Worm (Caenorhabditis elegans): ENCODE measurements around the gene F42A6.1.
A peak's percentile ranks its signal among the peaks of the same experiment; 100 is the strongest.
"Not testable (repeated sequence)": the region's sequence is repeated elsewhere in the genome, so short reads cannot be mapped to it uniquely, and the experiment has no call there.

F42A6.1 gene

DNA sequence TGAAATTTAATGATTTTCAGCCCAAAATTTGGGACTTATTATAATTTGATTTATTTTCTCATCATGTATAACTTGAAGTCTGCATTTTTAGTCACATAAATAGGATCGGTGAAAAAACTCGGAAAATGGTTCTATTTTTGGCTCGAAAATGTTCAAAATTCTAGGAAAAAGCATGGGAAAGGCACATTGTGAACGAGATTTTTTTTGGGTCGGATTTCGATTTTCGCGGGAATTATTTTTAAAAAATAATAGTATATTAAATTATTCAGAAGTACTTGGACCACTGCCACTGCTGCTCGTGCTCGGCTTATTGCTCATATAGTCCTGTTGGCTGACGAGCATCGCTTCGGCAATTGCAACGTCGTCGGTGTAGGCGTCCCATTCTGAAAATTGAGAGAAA, 18.5 kb downstream of the F42A6.1 start:
- no peak for TF ChIP-seq tab-1 (GFP tag; IDR thresholded peaks at IDR 0.05)
- TF ChIP-seq med-1 (GFP tag; optimal IDR thresholded peaks at IDR 0.05; ENCODE audit: insufficient read depth), result no peak
- no peak for TF ChIP-seq ztf-23 (GFP tag; IDR thresholded peaks at IDR 0.05)
- TF ChIP-seq klf-2 (GFP tag; conservative IDR thresholded peaks at IDR 0.05), result no peak
- TF ChIP-seq flt-1 (GFP tag; IDR thresholded peaks at IDR 0.05), result no peak
- no peak for TF ChIP-seq ztf-29 (GFP tag; IDR thresholded peaks at IDR 0.05)
- no peak for TF ChIP-seq T22C8.4 (GFP tag; IDR thresholded peaks at IDR 0.05)
- TF ChIP-seq ref-1 (GFP tag; conservative IDR thresholded peaks at IDR 0.05), result no peak
- TF ChIP-seq cog-1 (tag; optimal IDR thresholded peaks at IDR 0.05), result no peak

DNA sequence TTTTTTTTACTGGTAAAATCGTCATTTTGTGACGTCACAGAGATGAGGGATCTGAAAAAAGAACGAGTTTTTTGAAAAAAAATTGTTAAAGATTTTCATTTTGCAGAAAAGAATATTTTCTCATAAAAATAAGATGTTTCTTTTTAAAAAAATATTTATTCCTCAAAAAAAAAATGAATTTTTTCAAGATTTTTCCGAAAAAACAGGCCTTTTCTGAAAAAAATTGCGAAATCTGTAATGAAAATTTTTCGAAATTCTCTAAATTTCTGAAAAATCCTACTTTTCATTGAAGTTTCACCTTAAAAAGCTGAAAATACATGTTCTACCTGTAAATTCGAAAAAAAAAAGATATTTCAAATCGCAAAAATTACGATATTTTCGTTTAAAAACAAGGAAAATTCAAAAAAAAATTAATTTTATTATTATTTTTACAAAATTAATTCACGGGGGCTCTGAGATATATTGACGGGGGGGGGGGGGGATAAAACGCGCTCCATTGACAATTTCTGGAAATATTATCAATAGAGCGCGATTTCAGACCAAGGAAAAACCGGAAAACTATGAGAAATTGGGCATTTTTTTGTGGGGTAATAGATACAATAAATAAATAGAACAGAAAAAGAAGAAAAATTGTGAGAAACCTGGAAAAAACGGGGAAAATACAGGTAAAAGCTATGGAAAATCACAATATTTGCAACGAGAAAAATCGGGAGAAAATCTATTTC, 23.4 kb downstream of the F42A6.1 start, which contains the start of gene otub-4:
TSS of gene otub-4 (minus strand) at position 51 of the 725 bp plus-strand sequence.
- no peak for TF ChIP-seq med-1 (GFP tag; optimal IDR thresholded peaks at IDR 0.05; ENCODE audit: insufficient read depth)
- no peak for TF ChIP-seq ztf-29 (GFP tag; IDR thresholded peaks at IDR 0.05)
- TF ChIP-seq T22C8.4 (GFP tag; IDR thresholded peaks at IDR 0.05), result no peak
- no peak for TF ChIP-seq flt-1 (GFP tag; IDR thresholded peaks at IDR 0.05)

DNA sequence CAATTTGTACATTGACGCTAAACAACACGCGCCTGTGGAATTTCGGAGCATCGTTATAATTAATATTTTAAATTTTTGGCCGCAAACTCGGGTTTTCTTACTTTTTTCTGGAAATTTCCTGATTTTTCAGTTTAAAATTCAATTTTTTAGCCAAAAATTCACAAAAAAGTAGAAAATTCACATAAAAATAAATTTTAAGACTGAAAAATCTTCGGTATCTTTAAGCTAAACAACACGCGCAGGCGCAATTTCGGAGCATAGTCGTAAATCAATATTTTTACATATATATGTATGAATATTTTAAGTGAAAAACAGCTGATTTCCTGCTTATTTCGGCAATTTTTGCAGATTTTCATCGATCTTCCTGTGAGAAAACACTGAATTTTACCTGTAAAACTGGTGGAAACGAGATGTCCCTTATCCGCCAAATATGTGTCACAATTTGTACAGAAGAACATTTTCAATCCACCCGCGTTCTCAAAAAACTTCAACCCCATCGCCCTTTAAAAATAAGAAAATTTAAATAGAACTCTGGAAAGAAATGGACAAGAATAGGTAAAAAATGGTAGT, 27.6 kb downstream of the F42A6.1 start, which contains the start of gene B0546.3:
TSS of gene B0546.3 (minus strand) at position 504 of the 570 bp plus-strand sequence.
- TF ChIP-seq tab-1 (GFP tag; IDR thresholded peaks at IDR 0.05) (no peak), T22C8.4 (GFP tag; IDR thresholded peaks at IDR 0.05) (no peak), ztf-29 (GFP tag; IDR thresholded peaks at IDR 0.05) (no peak), ref-1 (GFP tag; conservative IDR thresholded peaks at IDR 0.05) (no peak), cog-1 (tag; optimal IDR thresholded peaks at IDR 0.05) (no peak), klf-2 (GFP tag; conservative IDR thresholded peaks at IDR 0.05) (no peak), ztf-23 (GFP tag; IDR thresholded peaks at IDR 0.05) (no peak), med-1 (GFP tag; optimal IDR thresholded peaks at IDR 0.05; ENCODE audit: insufficient read depth) (no peak), flt-1 (GFP tag; IDR thresholded peaks at IDR 0.05) (no peak)

DNA sequence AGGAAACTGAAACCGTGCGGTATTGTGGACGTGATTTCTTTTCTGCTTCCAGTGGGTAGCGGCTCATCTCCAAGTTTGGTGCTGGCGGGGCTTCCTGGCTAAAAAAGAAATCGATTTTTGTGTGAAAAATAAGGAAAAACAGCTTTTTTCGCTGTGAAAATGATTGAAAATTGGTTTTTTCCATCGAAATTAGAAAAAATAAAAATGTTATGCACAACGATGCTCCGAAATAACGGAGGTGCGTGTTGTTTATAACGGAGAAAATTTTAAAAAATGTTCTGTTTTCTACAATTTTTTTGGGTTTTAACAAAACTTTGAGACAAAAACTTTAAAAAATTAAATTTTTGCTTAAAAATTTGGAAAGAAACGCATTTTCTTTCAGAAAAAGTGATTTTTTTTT, 28.3 kb downstream of the F42A6.1 start:
- TF ChIP-seq tab-1 (GFP tag; IDR thresholded peaks at IDR 0.05) (no peak), cog-1 (tag; optimal IDR thresholded peaks at IDR 0.05) (no peak), med-1 (GFP tag; optimal IDR thresholded peaks at IDR 0.05; ENCODE audit: insufficient read depth) (no peak), T22C8.4 (GFP tag; IDR thresholded peaks at IDR 0.05) (no peak), ztf-23 (GFP tag; IDR thresholded peaks at IDR 0.05) (no peak), ref-1 (GFP tag; conservative IDR thresholded peaks at IDR 0.05) (no peak), flt-1 (GFP tag; IDR thresholded peaks at IDR 0.05) (no peak), ztf-29 (GFP tag; IDR thresholded peaks at IDR 0.05) (no peak), klf-2 (GFP tag; conservative IDR thresholded peaks at IDR 0.05) (no peak)

DNA sequence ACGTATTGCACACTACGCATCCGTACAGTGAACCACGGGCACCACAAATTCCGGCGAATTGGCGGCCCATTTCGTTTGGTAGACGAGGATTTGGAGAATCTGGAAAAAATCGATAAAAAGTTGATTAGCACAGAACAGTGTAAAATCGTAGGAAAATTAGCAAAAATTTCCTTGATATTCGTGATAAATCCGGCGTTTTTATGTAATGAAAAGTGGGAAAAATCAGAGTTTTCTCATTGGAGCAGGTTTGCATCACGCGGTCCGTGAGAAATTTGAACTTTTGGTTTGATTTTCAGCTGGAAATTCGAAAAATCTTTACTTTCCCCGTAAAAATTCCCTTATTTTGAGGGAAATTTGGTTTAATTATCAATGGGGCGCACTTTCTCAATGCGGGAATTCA, 29.2 kb downstream of the F42A6.1 start, which contains the start of gene B0546.4:
TSS of gene B0546.4 (minus strand) at position 101 of the 400 bp plus-strand sequence.
- TF ChIP-seq ztf-29 (GFP tag; IDR thresholded peaks at IDR 0.05), result no peak
- no peak for TF ChIP-seq klf-2 (GFP tag; conservative IDR thresholded peaks at IDR 0.05)
- TF ChIP-seq flt-1 (GFP tag; IDR thresholded peaks at IDR 0.05), result no peak
- no peak for TF ChIP-seq cog-1 (tag; optimal IDR thresholded peaks at IDR 0.05)
- TF ChIP-seq T22C8.4 (GFP tag; IDR thresholded peaks at IDR 0.05), result no peak
- TF ChIP-seq tab-1 (GFP tag; IDR thresholded peaks at IDR 0.05), result no peak
- TF ChIP-seq ref-1 (GFP tag; conservative IDR thresholded peaks at IDR 0.05), result no peak
- no peak for TF ChIP-seq ztf-23 (GFP tag; IDR thresholded peaks at IDR 0.05)
- TF ChIP-seq med-1 (GFP tag; optimal IDR thresholded peaks at IDR 0.05; ENCODE audit: insufficient read depth), result no peak

DNA sequence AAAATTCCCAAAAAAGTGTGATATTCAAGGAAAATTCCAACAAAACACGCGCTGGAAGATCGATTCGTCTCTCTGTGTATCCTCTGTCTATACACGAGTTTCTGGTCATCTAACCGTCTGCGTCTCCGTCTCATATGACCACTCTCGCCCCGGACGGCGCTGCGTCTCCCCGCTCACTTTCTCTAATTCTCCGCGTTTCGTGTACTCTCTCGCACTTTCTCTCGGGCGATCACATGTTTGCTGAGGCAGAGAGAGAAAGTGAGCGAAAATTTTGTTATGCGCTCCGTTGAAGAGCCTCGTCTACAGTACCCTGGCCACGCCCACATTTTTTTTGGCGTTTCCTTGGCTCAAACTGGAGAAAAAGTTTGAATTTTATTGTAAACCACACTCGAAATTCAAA, 29.7 kb downstream of the F42A6.1 start:
- TF ChIP-seq cog-1 (tag; optimal IDR thresholded peaks at IDR 0.05) (peak; percentile 62), ztf-23 (GFP tag; IDR thresholded peaks at IDR 0.05) (no peak)

DNA sequence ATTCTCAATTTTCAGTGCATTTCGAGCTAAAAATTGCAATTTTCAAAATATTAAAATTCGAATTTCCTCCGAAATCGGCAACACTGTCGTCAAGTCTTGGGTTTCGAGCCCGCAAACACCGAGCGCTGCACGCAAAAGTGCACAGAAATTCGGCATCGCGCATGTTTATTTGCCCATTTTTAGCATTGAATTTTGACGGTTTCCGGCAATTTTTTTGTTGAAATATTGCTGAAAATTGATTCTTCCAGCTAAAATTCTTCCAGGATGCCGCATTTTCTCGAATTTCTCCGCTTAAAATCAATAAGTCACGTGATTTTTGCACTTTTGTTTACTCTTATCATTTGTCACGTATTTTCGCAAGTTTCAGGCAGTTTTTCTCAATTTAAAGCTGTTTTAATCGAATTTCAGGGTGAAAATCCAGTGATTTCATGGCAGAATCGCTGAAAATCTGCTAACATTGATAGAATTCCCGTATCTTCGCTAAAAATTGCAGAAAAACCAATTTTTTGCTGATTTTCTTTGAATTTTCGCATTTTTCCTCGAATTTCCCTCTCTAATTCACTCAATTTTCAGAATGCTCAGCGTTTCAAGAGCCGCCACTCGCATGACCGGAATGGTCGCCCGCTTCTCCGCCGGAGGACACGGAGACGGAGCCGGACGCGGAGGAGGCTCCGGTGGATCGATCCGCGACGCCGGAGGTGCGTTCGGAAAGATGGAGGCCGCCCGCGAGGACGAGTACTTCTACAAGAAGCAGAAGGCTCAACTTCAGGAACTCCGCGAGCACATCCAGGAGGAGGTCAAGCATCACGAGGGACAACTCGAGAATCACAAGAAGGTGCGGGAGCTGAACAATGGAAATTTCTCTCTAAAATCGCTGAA, 30.7 kb downstream of the F42A6.1 start, which contains the start of gene mai-2:
TSS of gene mai-2 (plus strand) at position 574 of the 879 bp plus-strand sequence.
- TF ChIP-seq med-1 (GFP tag; optimal IDR thresholded peaks at IDR 0.05; ENCODE audit: insufficient read depth) (no peak), ztf-29 (GFP tag; IDR thresholded peaks at IDR 0.05) (no peak), tab-1 (GFP tag; IDR thresholded peaks at IDR 0.05) (no peak), ref-1 (GFP tag; conservative IDR thresholded peaks at IDR 0.05) (no peak), cog-1 (tag; optimal IDR thresholded peaks at IDR 0.05) (no peak), flt-1 (GFP tag; IDR thresholded peaks at IDR 0.05) (no peak), T22C8.4 (GFP tag; IDR thresholded peaks at IDR 0.05) (no peak), klf-2 (GFP tag; conservative IDR thresholded peaks at IDR 0.05) (no peak), ztf-23 (GFP tag; IDR thresholded peaks at IDR 0.05) (no peak)

DNA sequence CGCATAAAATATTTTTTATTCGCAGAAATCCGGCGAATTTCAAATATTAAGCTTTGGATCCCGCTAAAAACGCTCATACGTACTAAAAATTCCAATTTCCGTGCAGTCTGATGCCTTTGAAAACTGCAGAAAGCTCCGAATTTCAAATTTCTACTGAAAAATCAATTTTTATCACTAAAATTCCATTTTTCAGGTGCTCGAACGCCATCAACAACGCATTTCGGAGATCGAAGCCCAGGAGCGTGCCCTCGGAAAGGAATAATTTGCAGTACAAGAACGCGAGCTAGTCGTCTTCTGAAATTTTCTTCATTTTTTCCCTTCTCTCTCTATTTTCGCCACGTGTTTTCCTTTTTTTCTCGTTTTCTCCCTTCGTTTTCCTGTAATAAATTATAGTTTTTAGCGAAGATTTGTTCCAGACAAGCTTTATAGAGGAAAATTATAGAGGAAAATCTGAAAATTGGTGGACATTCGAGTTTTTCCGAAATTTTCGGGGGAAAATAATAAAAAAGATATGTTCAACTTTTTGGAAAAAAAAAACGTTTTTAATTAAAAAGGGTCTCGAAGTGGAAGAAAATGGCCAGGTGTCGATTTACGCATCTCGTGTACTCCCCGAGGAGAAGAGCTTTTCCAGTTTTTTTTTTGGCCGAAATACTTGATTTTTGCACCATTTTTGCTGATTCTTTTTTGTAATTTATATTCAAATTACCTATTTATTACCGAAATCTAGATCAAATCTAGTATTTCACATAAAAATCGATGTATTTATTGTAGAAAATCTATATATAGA, 31.8 kb downstream of the F42A6.1 start:
- TF ChIP-seq flt-1 (GFP tag; IDR thresholded peaks at IDR 0.05) (no peak), T22C8.4 (GFP tag; IDR thresholded peaks at IDR 0.05) (no peak), ztf-29 (GFP tag; IDR thresholded peaks at IDR 0.05) (no peak), cog-1 (tag; optimal IDR thresholded peaks at IDR 0.05) (no peak), tab-1 (GFP tag; IDR thresholded peaks at IDR 0.05) (no peak)

DNA sequence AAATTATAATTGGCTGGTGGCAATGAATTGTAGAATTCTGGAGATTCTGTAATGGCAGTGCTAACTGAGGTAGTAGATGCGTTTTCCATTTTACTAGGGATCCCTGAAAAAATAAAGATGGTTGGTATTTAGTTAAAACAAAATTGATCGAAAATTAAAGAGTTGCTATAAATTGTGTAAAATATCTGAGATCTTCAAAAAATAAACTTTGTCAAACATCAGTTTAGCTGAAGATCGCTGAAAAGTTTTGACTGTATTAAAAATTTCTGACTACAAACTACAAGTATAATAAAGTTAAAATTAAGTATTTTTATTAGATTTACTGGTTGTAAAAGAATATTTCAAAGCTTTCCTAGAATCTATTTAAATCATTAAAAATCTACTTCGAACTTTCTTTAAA, 35.1 kb downstream of the F42A6.1 start, which contains the start of gene B0546.5:
TSS of gene B0546.5 (minus strand) at position 101 of the 400 bp plus-strand sequence.
- TF ChIP-seq klf-2 (GFP tag; conservative IDR thresholded peaks at IDR 0.05); ztf-23 (GFP tag; IDR thresholded peaks at IDR 0.05); med-1 (GFP tag; optimal IDR thresholded peaks at IDR 0.05; ENCODE audit: insufficient read depth): not testable (repeated sequence)

Measured in whole organism, midembryonic.